Worm (Caenorhabditis elegans) whole organism, L4 larva: ENCODE measurements around the gene C31E10.5.

Experiments
- D1046.2 ChIP-seq: fragments of 200-800 bp; sonication (Bioruptor generic); IDR thresholded peaks from 2 replicates; pipeline ENCODE4 v1.3.6; 2022; ENCODE audit warnings: missing genetic modification characterization, missing compliant biosample characterization
- Y105C5A.15 ChIP-seq: fragments of 200-800 bp; sonication (Bioruptor generic); IDR thresholded peaks from 2 replicates; pipeline ENCODE4 v1.3.6; 2022; ENCODE audit warnings: missing genetic modification characterization, missing compliant biosample characterization
- ZK337.2 ChIP-seq: fragments of 200-800 bp; sonication (Bioruptor generic); IDR thresholded peaks from 2 replicates; pipeline ENCODE4 v1.3.6; 2022; ENCODE audit warnings: missing genetic modification reagents, missing genetic modification characterization, missing compliant biosample characterization
- aha-1 ChIP-seq: fragments of 150-350 bp; peaks from one replicate; lab custom pipeline; 2014; ENCODE audit warnings: missing biosample characterization, missing genetic modification characterization
- ama-1 ChIP-seq: fragments of 150-350 bp; optimal IDR thresholded peaks from 2 replicates; lab custom pipeline; 2014; ENCODE audit warnings: inconsistent platforms, mixed read lengths
- ceh-20 ChIP-seq: fragments of 200-800 bp; sonication (Bioruptor generic); IDR thresholded peaks from 2 replicates; pipeline ENCODE4 v1.3.6; 2022; ENCODE audit warnings: missing genetic modification reagents, missing genetic modification characterization, missing compliant biosample characterization
- ceh-28 ChIP-seq: fragments of 150-350 bp; optimal IDR thresholded peaks from 2 replicates; lab custom pipeline; 2014; ENCODE audit warnings: missing biosample characterization, missing genetic modification reagents, missing genetic modification characterization
- ceh-82 ChIP-seq: sonication (generic microtip); optimal IDR thresholded peaks from 2 replicates; lab custom pipeline; 2017; ENCODE audit warnings: missing biosample characterization, missing genetic modification characterization
- cey-2 ChIP-seq: sonication (generic microtip); optimal IDR thresholded peaks from 3 replicates; lab custom pipeline; 2017; ENCODE audit warnings: missing genetic modification characterization, mild to moderate bottlenecking, missing compliant biosample characterization, antibody characterized with exemption, borderline replicate concordance; ENCODE audit not compliant: insufficient read depth
- ctbp-1 ChIP-seq: fragments of 200-800 bp; sonication (Bioruptor generic); IDR thresholded peaks from 2 replicates; pipeline ENCODE4 v1.3.6; 2022; ENCODE audit warnings: missing genetic modification reagents, missing genetic modification characterization, missing compliant biosample characterization
- daf-12 ChIP-seq: fragments of 150-350 bp; optimal IDR thresholded peaks from 2 replicates; lab custom pipeline; 2014; ENCODE audit warnings: missing biosample characterization, missing genetic modification reagents, missing genetic modification characterization
- daf-16 ChIP-seq, 3 experiments: sonication (generic microtip); optimal IDR thresholded peaks; 2 replicates each; lab custom pipeline; 2016 to 2017; ENCODE audit warnings: missing genetic modification characterization in 3 of 3, missing genetic modification reagents in 3 of 3, mild to moderate bottlenecking in 2 of 3, missing compliant biosample characterization in 2 of 3, missing biosample characterization in 1 of 3, moderate library complexity in 1 of 3
- daf-8 ChIP-seq: fragments of 200-800 bp; sonication (Bioruptor generic); IDR thresholded peaks from 2 replicates; pipeline ENCODE4 v1.3.6; 2022; ENCODE audit warnings: missing genetic modification characterization, missing compliant biosample characterization
- dmd-6 ChIP-seq: fragments of 200-800 bp; sonication (Bioruptor generic); IDR thresholded peaks from 2 replicates; pipeline ENCODE4 v1.3.6; 2022; ENCODE audit warnings: missing genetic modification reagents, missing genetic modification characterization, missing compliant biosample characterization
- dmd-8 ChIP-seq: fragments of 200-800 bp; sonication (Bioruptor generic); IDR thresholded peaks from 2 replicates; pipeline ENCODE4 v1.3.6; 2022; ENCODE audit warnings: missing genetic modification characterization, missing compliant biosample characterization
- dmd-9 ChIP-seq: fragments of 200-800 bp; sonication (Bioruptor generic); IDR thresholded peaks from 2 replicates; pipeline ENCODE4 v1.3.6; 2022; ENCODE audit warnings: missing genetic modification reagents, missing genetic modification characterization, missing compliant biosample characterization
- dpl-1 ChIP-seq: fragments of 150-350 bp; optimal IDR thresholded peaks from 2 replicates; lab custom pipeline; 2014; ENCODE audit warnings: missing biosample characterization, missing genetic modification reagents, missing genetic modification characterization
- fkh-10 ChIP-seq: fragments of 150-350 bp; optimal IDR thresholded peaks from 2 replicates; lab custom pipeline; 2014; ENCODE audit warnings: missing biosample characterization, missing genetic modification reagents, missing genetic modification characterization
- hif-1 ChIP-seq, 2 experiments: sonication (generic microtip); optimal IDR thresholded peaks; 2 replicates each; lab custom pipeline; 2016 to 2017; ENCODE audit warnings: missing compliant biosample characterization in 2 of 2, missing genetic modification characterization in 2 of 2, missing genetic modification reagents in 2 of 2, missing genotype in 2 of 2, mild to moderate bottlenecking in 1 of 2
- hlh-11 ChIP-seq: fragments of 200-800 bp; sonication (Bioruptor generic); optimal IDR thresholded peaks from 2 replicates; lab custom pipeline; 2018; ENCODE audit warnings: mild to moderate bottlenecking, missing genetic modification characterization, missing compliant biosample characterization
- hlh-30 ChIP-seq: sonication (generic microtip); optimal IDR thresholded peaks from 2 replicates; lab custom pipeline; 2017; ENCODE audit warnings: antibody characterized with exemption, mild to moderate bottlenecking, missing genetic modification characterization, missing compliant biosample characterization; ENCODE audit not compliant: insufficient read depth
- hmg-1.1 ChIP-seq: fragments of 200-800 bp; sonication (Bioruptor generic); IDR thresholded peaks from 2 replicates; pipeline ENCODE4 v1.3.6; 2022; ENCODE audit warnings: missing genetic modification reagents, missing genetic modification characterization, missing compliant biosample characterization
- jun-1 ChIP-seq: fragments of 150-350 bp; optimal IDR thresholded peaks from 2 replicates; lab custom pipeline; 2014; ENCODE audit warnings: missing biosample characterization, missing genetic modification reagents, missing genetic modification characterization
- lin-1 ChIP-seq: fragments of 200-800 bp; sonication (Bioruptor generic); IDR thresholded peaks from 2 replicates; pipeline ENCODE4 v1.3.6; 2022; ENCODE audit warnings: missing genetic modification reagents, missing genetic modification characterization, missing compliant biosample characterization
- lin-13 ChIP-seq: fragments of 150-350 bp; optimal IDR thresholded peaks from 2 replicates; lab custom pipeline; 2014; ENCODE audit warnings: missing biosample characterization, missing genetic modification reagents, missing genetic modification characterization
- lin-39 ChIP-seq: fragments of 150-350 bp; optimal IDR thresholded peaks from 2 replicates; lab custom pipeline; 2014; ENCODE audit warnings: missing biosample characterization, missing genetic modification reagents, missing genetic modification characterization
- madf-9 ChIP-seq: fragments of 200-800 bp; sonication (Bioruptor generic); conservative IDR thresholded peaks from 2 replicates; pipeline ENCODE4 v1.3.6; 2022; ENCODE audit warnings: missing genetic modification reagents, missing genetic modification characterization, missing compliant biosample characterization
- mdl-1 ChIP-seq, 2 experiments: fragments of 150-350 bp in 1 of 2; sonication (generic microtip) in 1 of 2; optimal IDR thresholded peaks; 2 replicates each; lab custom pipeline; 2014 to 2017; ENCODE audit warnings: missing biosample characterization in 2 of 2, missing genetic modification characterization in 2 of 2
- mdt-29 ChIP-seq: fragments of 200-800 bp; sonication (Bioruptor generic); IDR thresholded peaks from 2 replicates; pipeline ENCODE4 v1.3.6; 2022; ENCODE audit warnings: missing genetic modification reagents, missing genetic modification characterization, missing compliant biosample characterization
- mep-1 ChIP-seq: fragments of 150-350 bp; sonication (generic microtip); optimal IDR thresholded peaks from 3 replicates; lab custom pipeline; 2014; ENCODE audit warnings: missing biosample characterization, missing genetic modification characterization
- mxl-3 ChIP-seq: fragments of 200-800 bp; sonication (Bioruptor generic); optimal IDR thresholded peaks from 2 replicates; lab custom pipeline; 2018; ENCODE audit warnings: mild to moderate bottlenecking, missing genetic modification characterization, missing compliant biosample characterization
- nhr-28 ChIP-seq: fragments of 150-350 bp; optimal IDR thresholded peaks from 2 replicates; lab custom pipeline; 2014; ENCODE audit warnings: missing biosample characterization, missing genetic modification characterization
- nhr-41 ChIP-seq: fragments of 200-800 bp; sonication (Bioruptor generic); IDR thresholded peaks from 2 replicates; pipeline ENCODE4 v1.3.6; 2022; ENCODE audit warnings: missing genetic modification reagents, missing genetic modification characterization, missing compliant biosample characterization
- nhr-6 ChIP-seq: fragments of 150-350 bp; optimal IDR thresholded peaks from 2 replicates; lab custom pipeline; 2014; ENCODE audit warnings: missing biosample characterization, missing genetic modification characterization
- nhr-77 ChIP-seq: fragments of 150-350 bp; optimal IDR thresholded peaks from 2 replicates; lab custom pipeline; 2014; ENCODE audit warnings: missing biosample characterization, missing genetic modification characterization
- pqm-1 ChIP-seq: sonication (generic microtip); optimal IDR thresholded peaks from 2 replicates; lab custom pipeline; 2017; ENCODE audit warnings: missing biosample characterization, missing genetic modification characterization
- rbr-2 ChIP-seq: sonication (generic microtip); optimal IDR thresholded peaks from 2 replicates; lab custom pipeline; 2016; ENCODE audit warnings: missing genotype, missing genetic modification characterization, missing compliant biosample characterization
- saeg-2 ChIP-seq: fragments of 200-800 bp; sonication (Bioruptor generic); IDR thresholded peaks from 2 replicates; pipeline ENCODE4 v1.3.6; 2022; ENCODE audit warnings: missing genetic modification reagents, missing genetic modification characterization, missing compliant biosample characterization
- sdz-12 ChIP-seq: fragments of 200-800 bp; sonication (Bioruptor generic); optimal IDR thresholded peaks from 2 replicates; lab custom pipeline; 2018; ENCODE audit warnings: mild to moderate bottlenecking, missing genetic modification characterization, missing compliant biosample characterization
- set-16 ChIP-seq: fragments of 200-800 bp; sonication (Bioruptor generic); IDR thresholded peaks from 2 replicates; pipeline ENCODE4 v1.3.6; 2022; ENCODE audit warnings: missing genetic modification reagents, missing genetic modification characterization, missing compliant biosample characterization
- skn-1 ChIP-seq: fragments of 150-350 bp; optimal IDR thresholded peaks from 2 replicates; lab custom pipeline; 2014; ENCODE audit warnings: missing biosample characterization, missing genetic modification characterization
- snpc-4 ChIP-seq: fragments of 150-350 bp; optimal IDR thresholded peaks from 2 replicates; lab custom pipeline; 2014; ENCODE audit warnings: missing biosample characterization, missing genetic modification characterization
- tra-1 ChIP-seq: fragments of 200-800 bp; sonication (Bioruptor generic); IDR thresholded peaks from 2 replicates; pipeline ENCODE4 v1.3.6; 2022; ENCODE audit warnings: missing genetic modification reagents, missing genetic modification characterization, missing compliant biosample characterization
- unc-62 ChIP-seq, 3 experiments: fragments of 150-350 bp in 1 of 3; sonication (generic microtip); optimal IDR thresholded peaks in 2 of 3; peaks in 1 of 3; 1 replicate in 1 of 3; 2 replicates in 2 of 3; lab custom pipeline; 2014 to 2017; ENCODE audit warnings: missing biosample characterization in 3 of 3, missing genetic modification characterization in 3 of 3, missing genetic modification reagents in 3 of 3, missing genotype in 1 of 3
- vab-7 ChIP-seq: fragments of 200-800 bp; sonication (Bioruptor generic); IDR thresholded peaks from 2 replicates; pipeline ENCODE4 v1.3.6; 2022; ENCODE audit warnings: missing genetic modification reagents, missing genetic modification characterization, missing compliant biosample characterization

The C31E10.5 gene

DNA sequence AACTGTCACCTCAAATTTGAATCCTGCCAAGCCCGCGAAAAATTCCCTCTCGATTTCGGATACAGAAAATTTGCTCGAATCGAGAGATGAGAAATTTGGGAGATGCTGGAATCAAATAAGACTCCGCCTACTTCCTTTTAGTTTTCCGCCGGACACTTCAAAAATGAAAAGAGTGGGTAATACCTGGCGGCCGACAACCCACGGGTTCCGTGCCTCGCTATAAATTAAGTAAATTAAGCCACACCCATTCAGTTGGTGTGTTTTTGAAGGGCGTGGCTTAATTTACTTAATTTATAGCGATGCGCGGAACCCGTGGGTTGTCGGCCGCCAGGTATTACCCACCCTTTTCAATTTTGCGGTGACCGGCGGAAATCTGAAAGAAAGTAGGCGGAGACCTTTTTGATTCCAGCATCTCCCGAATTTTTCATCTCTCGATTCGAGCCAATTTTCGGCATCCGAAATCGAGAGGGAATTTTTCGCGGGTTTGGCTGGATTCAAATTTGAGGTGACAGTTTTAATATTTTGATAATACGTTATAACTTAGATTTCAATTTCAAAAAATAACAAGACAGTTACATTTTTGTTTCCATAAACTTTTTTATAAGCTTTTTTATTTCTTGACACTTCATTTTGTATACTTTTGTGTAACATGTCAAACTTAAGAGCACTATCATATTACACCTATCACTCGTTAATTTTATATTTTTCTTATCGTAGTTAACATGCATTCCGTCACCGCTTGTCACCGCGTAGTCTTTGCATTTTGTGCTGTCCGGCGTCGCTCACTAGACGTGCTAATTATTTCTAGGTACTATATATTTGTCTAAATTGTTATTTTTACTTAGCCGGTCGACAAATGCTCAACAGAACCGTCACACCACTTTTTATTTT, 48.7 kb downstream of the C31E10.5 start (continued):
- peak in 1 of 2 experiments; percentile 59 for TF ChIP-seq unc-62 (GFP tag; optimal IDR thresholded peaks at IDR 0.05 in 1 of 2; lab: Kevin White, UChicago)
- TF ChIP-seq unc-62 (tag; optimal IDR thresholded peaks at IDR 0.05; lab: Kevin White, UChicago) = no peak
- no peak for TF ChIP-seq ceh-28 (tag; lab: Kevin White, UChicago)
- peak; percentile 69 for TF ChIP-seq dmd-6
- no peak for TF ChIP-seq mxl-3 (GFP tag; lab: Kevin White, UChicago)
- peak; percentile 57 for TF ChIP-seq pqm-1 (tag; lab: Kevin White, UChicago)
- TF ChIP-seq ama-1 (lab: Kevin White, UChicago) = no peak
- TF ChIP-seq tra-1 (GFP tag; lab: Robert Waterston, UW) = 0 out of 2 replicates have a peak, but pooled peaks have one; percentile 16
- no peak for TF ChIP-seq daf-12 (tag; lab: Kevin White, UChicago)
- no peak for TF ChIP-seq dpl-1 (GFP tag; lab: Kevin White, UChicago)
- TF ChIP-seq mdl-1 (tag; optimal IDR thresholded peaks at IDR 0.05; lab: Kevin White, UChicago) = no peak
- no peak for TF ChIP-seq cey-2 (tag; lab: Kevin White, UChicago)
- TF ChIP-seq nhr-41 (GFP tag; lab: Robert Waterston, UW) = no peak
- TF ChIP-seq ctbp-1 (GFP tag; lab: Robert Waterston, UW) = no peak
- TF ChIP-seq lin-39 (tag; lab: Kevin White, UChicago) = no peak
- TF ChIP-seq, all 104 proteins: peak for 14

DNA sequence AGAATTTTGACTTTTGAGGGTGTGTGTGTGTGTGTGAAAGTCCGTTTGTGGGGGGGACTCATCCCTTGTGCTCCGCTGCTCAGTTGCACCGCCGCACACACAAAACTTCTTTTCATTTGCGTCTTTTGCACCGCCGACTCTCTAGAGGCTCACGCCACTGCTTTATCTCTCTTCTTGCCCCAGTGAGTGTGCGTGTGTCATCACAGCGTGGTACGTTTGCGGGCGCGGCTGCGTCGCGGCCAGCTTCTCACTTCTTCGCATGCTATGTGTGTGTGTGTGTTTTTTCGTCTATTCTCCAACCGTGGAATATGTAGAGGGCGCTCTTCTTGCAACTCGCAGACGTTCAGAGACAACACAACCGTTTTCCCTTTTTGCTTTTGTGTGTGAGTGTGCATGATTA, 50.1 kb downstream of the C31E10.5 start:
- TF ChIP-seq dmd-8 (GFP tag; lab: Robert Waterston, UW) = no peak
- TF ChIP-seq ZK337.2 (GFP tag; lab: Robert Waterston, UW) = no peak; the same call in 1 of the 2 replicates
- TF ChIP-seq Y105C5A.15 (GFP tag; lab: Robert Waterston, UW) = no peak
- TF ChIP-seq aha-1 = no peak
- TF ChIP-seq ceh-82 = no peak
- peak; percentile 35; the same call in 1 of the 2 replicates for TF ChIP-seq vab-7 (GFP tag; lab: Robert Waterston, UW)
- TF ChIP-seq hlh-30 = peak; percentile 85
- TF ChIP-seq daf-16 (GFP tag; optimal IDR thresholded peaks at IDR 0.05; lab: Kevin White, UChicago) = no peak
- peak; percentile 25 for TF ChIP-seq daf-16 (tag; optimal IDR thresholded peaks at IDR 0.05; lab: Kevin White, UChicago)
- peak; percentile 73 for TF ChIP-seq mep-1 (tag; lab: Kevin White, UChicago)
- TF ChIP-seq dpl-1 (GFP tag; lab: Kevin White, UChicago) = peak; percentile 0
- peak; percentile 83 for TF ChIP-seq rbr-2 (tag; lab: Kevin White, UChicago)
- peak; percentile 64 for TF ChIP-seq set-16
- 0 out of 2 replicates have a peak, but pooled peaks have one; percentile 45 for TF ChIP-seq saeg-2 (GFP tag; lab: Robert Waterston, UW)
- peak; percentile 64 for TF ChIP-seq nhr-6 (tag; lab: Kevin White, UChicago)
- TF ChIP-seq hif-1 (tag; optimal IDR thresholded peaks at IDR 0.05; lab: Kevin White, UChicago) = peak in 1 of 2 experiments; percentile 70
- peak; percentile 68 for TF ChIP-seq fkh-10 (GFP tag; lab: Kevin White, UChicago)
- no peak for TF ChIP-seq lin-39 (tag; lab: Kevin White, UChicago)
- TF ChIP-seq lin-13 (GFP tag; lab: Kevin White, UChicago) = peak; percentile 47
- TF ChIP-seq dmd-9 (GFP tag; lab: Robert Waterston, UW) = no peak
- no peak for TF ChIP-seq ama-1 (lab: Kevin White, UChicago)
- TF ChIP-seq jun-1 (tag; lab: Kevin White, UChicago) = no peak
- 0 out of 2 replicates have a peak, but pooled peaks have one; percentile 49 for TF ChIP-seq tra-1 (GFP tag; lab: Robert Waterston, UW)
- peak; percentile 39 for TF ChIP-seq dmd-6
- peak; percentile 74 for TF ChIP-seq ceh-20
- TF ChIP-seq mdt-29 = no peak
- TF ChIP-seq madf-9 (GFP tag; lab: Robert Waterston, UW) = peak; percentile 40; the same call in 1 of the 2 replicates
- no peak for TF ChIP-seq skn-1
- peak; percentile 1 for TF ChIP-seq nhr-77 (tag; lab: Kevin White, UChicago)
- TF ChIP-seq daf-8 (GFP tag; lab: Robert Waterston, UW) = no peak
- peak; percentile 57 for TF ChIP-seq snpc-4 (tag; lab: Kevin White, UChicago)
- no peak for TF ChIP-seq sdz-12 (GFP tag; lab: Kevin White, UChicago)
- no peak for TF ChIP-seq nhr-41 (GFP tag; lab: Robert Waterston, UW)
- TF ChIP-seq hlh-11 (tag; lab: Kevin White, UChicago) = peak; percentile 71
- TF ChIP-seq hmg-1.1 (GFP tag; lab: Robert Waterston, UW) = peak; percentile 90
- TF ChIP-seq mdl-1 (tag; optimal IDR thresholded peaks at IDR 0.05; lab: Kevin White, UChicago) = peak; percentile 62 to 87
- TF ChIP-seq lin-1 (GFP tag; lab: Robert Waterston, UW) = no peak
- TF ChIP-seq nhr-28 = peak; percentile 39
- TF ChIP-seq D1046.2 (GFP tag; lab: Robert Waterston, UW) = no peak
